Worm (Caenorhabditis elegans) whole organism, late embryonic: ENCODE results near the gene str-86.

Experiments
- C08G9.2 ChIP-seq: sonication (generic microtip); optimal IDR thresholded peaks from 2 replicates; lab custom pipeline; 2016; ENCODE audit warnings: mild to moderate bottlenecking, missing genetic modification characterization, moderate library complexity, missing compliant biosample characterization
- ceh-19 ChIP-seq: fragments of 200-800 bp; sonication (Bioruptor generic); optimal IDR thresholded peaks from 2 replicates; lab custom pipeline; 2018; ENCODE audit warnings: mild to moderate bottlenecking, missing genetic modification characterization, missing compliant biosample characterization
- ceh-6 ChIP-seq: fragments of 200-800 bp; sonication (Bioruptor generic); optimal IDR thresholded peaks from 2 replicates; lab custom pipeline; 2018; ENCODE audit warnings: mild to moderate bottlenecking, missing genetic modification characterization, missing compliant biosample characterization
- dmd-4 ChIP-seq: sonication (generic microtip); optimal IDR thresholded peaks from 2 replicates; lab custom pipeline; 2016; ENCODE audit warnings: borderline replicate concordance, missing genetic modification characterization, missing compliant biosample characterization
- elt-2 ChIP-seq: sonication (generic microtip); optimal IDR thresholded peaks from 2 replicates; lab custom pipeline; 2016; ENCODE audit warnings: missing genetic modification reagents, missing genetic modification characterization, missing compliant biosample characterization
- elt-4 ChIP-seq: sonication (generic microtip); optimal IDR thresholded peaks from 2 replicates; lab custom pipeline; 2016; ENCODE audit warnings: missing genetic modification characterization, missing compliant biosample characterization
- lin-11 ChIP-seq: fragments of 200-800 bp; sonication (Bioruptor generic); optimal IDR thresholded peaks from 2 replicates; lab custom pipeline; 2018; ENCODE audit warnings: mild to moderate bottlenecking, missing genetic modification characterization, missing compliant biosample characterization
- pha-2 ChIP-seq: sonication (generic microtip); optimal IDR thresholded peaks from 2 replicates; lab custom pipeline; 2017; ENCODE audit warnings: mild to moderate bottlenecking, missing genetic modification characterization, missing compliant biosample characterization
- pqm-1 ChIP-seq: sonication (generic microtip); optimal IDR thresholded peaks from 2 replicates; lab custom pipeline; 2016; ENCODE audit warnings: missing genetic modification characterization, missing compliant biosample characterization
- ref-2 ChIP-seq: sonication (generic microtip); optimal IDR thresholded peaks from 2 replicates; lab custom pipeline; 2016; ENCODE audit warnings: missing genetic modification characterization, missing compliant biosample characterization
- syd-9 ChIP-seq: sonication (generic microtip); optimal IDR thresholded peaks from 2 replicates; lab custom pipeline; 2016; ENCODE audit warnings: mild to moderate bottlenecking, missing genetic modification characterization, moderate library complexity, missing compliant biosample characterization
- unc-42 ChIP-seq: sonication (generic microtip); optimal IDR thresholded peaks from 2 replicates; lab custom pipeline; 2016; ENCODE audit warnings: missing genotype, missing genetic modification characterization, missing compliant biosample characterization
- zip-5 ChIP-seq: sonication (generic microtip); optimal IDR thresholded peaks from 2 replicates; lab custom pipeline; 2016; ENCODE audit warnings: missing genetic modification characterization, missing compliant biosample characterization

DNA sequence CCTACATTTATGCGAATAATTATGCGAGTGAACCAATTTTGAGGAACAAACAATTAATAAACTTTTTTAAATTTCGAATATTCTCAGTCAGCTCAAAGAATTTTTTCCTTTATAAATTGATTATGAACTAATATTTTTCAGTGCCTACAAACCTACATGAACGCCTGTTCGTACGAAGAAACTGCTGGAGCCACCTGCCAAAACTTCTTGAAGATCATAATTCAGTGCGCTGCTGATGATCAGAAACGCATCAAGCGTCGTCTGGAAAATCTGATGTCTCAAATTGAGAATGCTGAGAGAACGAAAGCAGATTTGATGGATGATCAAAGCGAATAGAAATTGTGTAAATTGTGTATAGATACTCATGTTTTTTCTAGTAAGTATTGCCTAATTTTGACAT lies 44.6 kb downstream of the str-86 start:
- no peak for TF ChIP-seq pqm-1 (tag; lab: Kevin White, UChicago)
- no peak for TF ChIP-seq syd-9 (tag; lab: Kevin White, UChicago)
- no peak for TF ChIP-seq zip-5
- TF ChIP-seq pha-2 (tag; lab: Kevin White, UChicago), result no peak
- no peak for TF ChIP-seq dmd-4 (tag; lab: Kevin White, UChicago)
- TF ChIP-seq ceh-19 (GFP tag; lab: Kevin White, UChicago), result no peak
- no peak for TF ChIP-seq ref-2
- TF ChIP-seq unc-42 (tag; lab: Kevin White, UChicago), result no peak
- no peak for TF ChIP-seq lin-11 (tag; lab: Kevin White, UChicago)
- TF ChIP-seq ceh-6 (GFP tag; lab: Kevin White, UChicago), result no peak
- TF ChIP-seq elt-4 (tag; lab: Kevin White, UChicago), result no peak
- no peak for TF ChIP-seq C08G9.2 (tag; lab: Kevin White, UChicago)
- TF ChIP-seq elt-2 (tag; lab: Kevin White, UChicago), result no peak
